Fruit fly (Drosophila melanogaster) Kc167 (cell line): ENCODE data around the gene TpnC25D.

Source experiments
- h ChIP-seq: fragments of >200 bp; optimal IDR thresholded peaks from 3 replicates; lab custom pipeline; 2018; ENCODE audit warnings: missing external identifiers
- insv ChIP-seq: fragments of >200 bp; optimal IDR thresholded peaks from 3 replicates; lab custom pipeline; 2018; ENCODE audit warnings: missing external identifiers
- psq ChIP-seq: fragments of >200 bp; optimal IDR thresholded peaks from 2 replicates; lab custom pipeline; 2017; ENCODE audit warnings: missing external identifiers
- ttk ChIP-seq: sonication (Bioruptor generic); optimal IDR thresholded peaks from 2 replicates; lab custom pipeline; 2017; ENCODE audit warnings: missing external identifiers

- TF ChIP-seq psq (lab: Kevin White, UChicago) (no peak), h (lab: Kevin White, UChicago) (no peak), insv (lab: Kevin White, UChicago) (no peak), ttk (no peak)
Measured at dm6 chr2L:5236346-5236809, 19.9 kb downstream of the TpnC25D start.
